Worm (Caenorhabditis elegans): ENCODE measurements around the gene F28H6.7.

DNA sequence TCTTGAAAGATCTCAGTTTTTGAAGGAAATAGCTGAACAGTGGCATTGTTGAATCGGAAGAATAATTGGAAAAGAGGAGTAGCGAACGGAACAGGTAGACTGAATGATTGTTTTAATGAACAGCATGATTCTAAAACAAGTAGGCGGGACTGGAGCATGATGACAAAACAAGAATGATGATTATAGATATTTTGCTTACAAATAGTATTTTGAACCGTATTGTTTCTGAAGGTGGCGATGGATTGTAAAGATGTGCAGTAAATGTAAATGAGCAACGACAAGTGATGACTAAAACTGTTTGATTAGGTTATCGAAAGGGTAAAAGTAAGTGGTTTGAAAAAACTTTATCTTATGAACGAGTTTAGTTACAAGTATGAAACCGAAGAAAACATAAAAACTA lies 18.3 kb downstream of the F28H6.7 start, which contains the start of gene F28H6.8:
- TF ChIP-seq him-1 (tag; optimal IDR thresholded peaks at IDR 0.05) = no peak
- TF ChIP-seq W03F9.2 (tag; optimal IDR thresholded peaks at IDR 0.05) = no peak
